Fruit fly (Drosophila melanogaster) whole organism, embryonic: ENCODE measurements around the gene CG17959.

Experiments used
- CG1529 ChIP-seq: fragments of 200-800 bp; sonication (Bioruptor generic); optimal IDR thresholded peaks from 3 replicates; lab custom pipeline; 2018; ENCODE audit warnings: missing biosample characterization, missing genetic modification characterization
- CG17359 ChIP-seq: fragments of 200-800 bp; sonication (Bioruptor generic); optimal IDR thresholded peaks from 3 replicates; lab custom pipeline; 2018; ENCODE audit warnings: missing biosample characterization, mild to moderate bottlenecking, missing genetic modification characterization, moderate library complexity
- CG2202 ChIP-seq: fragments of 200-800 bp; sonication (Bioruptor generic); optimal IDR thresholded peaks from 2 replicates; lab custom pipeline; 2018; ENCODE audit warnings: missing biosample characterization, mild to moderate bottlenecking, missing genetic modification characterization
- D ChIP-seq, 2 experiments: fragments of 200-800 bp in 1 of 2; fragments of >200 bp in 1 of 2; sonication (Bioruptor generic) in 1 of 2; optimal IDR thresholded peaks; 2 replicates in 1 of 2; 3 replicates in 1 of 2; lab custom pipeline; 2017; ENCODE audit warnings: mild to moderate bottlenecking in 1 of 2, missing biosample characterization in 1 of 2, missing genetic modification characterization in 1 of 2, missing genetic modification reagents in 1 of 2
- Hsf ChIP-seq: fragments of 200-800 bp; sonication (Bioruptor generic); optimal IDR thresholded peaks from 3 replicates; lab custom pipeline; 2016; ENCODE audit warnings: missing biosample characterization, missing genetic modification characterization
- br ChIP-seq: fragments of >200 bp; optimal IDR thresholded peaks from 2 replicates; lab custom pipeline; 2017
- cad ChIP-seq: fragments of >200 bp; optimal IDR thresholded peaks from 2 replicates; lab custom pipeline; 2017; ENCODE audit warnings: missing biosample characterization, missing genetic modification characterization
- fd96Cb ChIP-seq: fragments of 200-800 bp; sonication (Bioruptor generic); optimal IDR thresholded peaks from 2 replicates; lab custom pipeline; 2018; ENCODE audit warnings: missing biosample characterization, mild to moderate bottlenecking, missing genetic modification characterization, moderate library complexity
- ranshi ChIP-seq: fragments of 200-800 bp; sonication (Bioruptor generic); IDR thresholded peaks from 2 replicates; pipeline ENCODE4 v1.3.6; 2022; ENCODE audit warnings: missing biosample characterization, missing genetic modification characterization
- tup ChIP-seq: fragments of 200-800 bp; sonication (Bioruptor generic); optimal IDR thresholded peaks from 2 replicates; lab custom pipeline; 2016; ENCODE audit warnings: missing biosample characterization, mild to moderate bottlenecking, missing genetic modification characterization, moderate library complexity

- TF ChIP-seq CG2202 (tag; lab: Kevin White, UChicago) (no peak), fd96Cb (no peak), ranshi (GFP tag; lab: Robert Waterston, UW) (no peak), br (no peak), D (optimal IDR thresholded peaks at IDR 0.05; lab: Kevin White, UChicago) (no peak), D (GFP tag; optimal IDR thresholded peaks at IDR 0.05; lab: Kevin White, UChicago) (no peak), CG17359 (tag; lab: Kevin White, UChicago) (no peak), Hsf (GFP tag; lab: Kevin White, UChicago) (no peak), cad (GFP tag; lab: Kevin White, UChicago) (no peak), tup (GFP tag; lab: Kevin White, UChicago) (no peak), CG1529 (GFP tag; lab: Kevin White, UChicago) (no peak)
These were observed 44.1 kb downstream of the CG17959 start for dm6 chrX:2990952-2991351.
